Worm (Caenorhabditis elegans): ENCODE measurements around the gene col-187.

The col-187 gene

ce11 chrX:16072595-16072994 is at the start of gene col-187:
Gene col-187 (plus strand): TSS chrX:16072895.
- no peak for TF ChIP-seq dsc-1 (tag; optimal IDR thresholded peaks at IDR 0.05)
- TF ChIP-seq nhr-47 (tag; optimal IDR thresholded peaks at IDR 0.05), result no peak
- TF ChIP-seq fkh-10 (GFP tag; optimal IDR thresholded peaks at IDR 0.05), result no peak
- no peak for TF ChIP-seq efl-1 (optimal IDR thresholded peaks at IDR 0.05)
- no peak for TF ChIP-seq efl-1 (GFP tag; optimal IDR thresholded peaks at IDR 0.05 in 1 of 2)

- no peak for TF ChIP-seq lir-3 (tag; optimal IDR thresholded peaks at IDR 0.05; ENCODE audit: poor library complexity)
- TF ChIP-seq nhr-71 (tag; optimal IDR thresholded peaks at IDR 0.05), result peak; percentile 76
- TF ChIP-seq fkh-4 (tag; optimal IDR thresholded peaks at IDR 0.05; ENCODE audit: borderline replicate concordance), result no peak
- TF ChIP-seq ces-1 (GFP tag; optimal IDR thresholded peaks at IDR 0.05), result no peak
- TF ChIP-seq hlh-4 (tag; optimal IDR thresholded peaks at IDR 0.05), result no peak
- TF ChIP-seq ets-5 (GFP tag; IDR thresholded peaks at IDR 0.05), result no peak
- TF ChIP-seq egl-13 (tag; optimal IDR thresholded peaks at IDR 0.05), result peak; percentile 81
- no peak for TF ChIP-seq pag-3 (tag; optimal IDR thresholded peaks at IDR 0.05; ENCODE audit: borderline replicate concordance, insufficient read depth)
- peak in 1 of 2 experiments; percentile 49 for TF ChIP-seq mdl-1 (tag; optimal IDR thresholded peaks at IDR 0.05)
- TF ChIP-seq nhr-20 (tag; optimal IDR thresholded peaks at IDR 0.05), result peak; percentile 64
- TF ChIP-seq fos-1 (tag; optimal IDR thresholded peaks at IDR 0.05), result no peak
- peak; percentile 58 for TF ChIP-seq swsn-7 (tag; optimal IDR thresholded peaks at IDR 0.05)
- peak; percentile 71 for TF ChIP-seq snu-23 (GFP tag; optimal IDR thresholded peaks at IDR 0.05)
- TF ChIP-seq fkh-10 (GFP tag; optimal IDR thresholded peaks at IDR 0.05), result peak; percentile 79
- TF ChIP-seq lin-14 (GFP tag; optimal IDR thresholded peaks at IDR 0.05), result peak; percentile 92
- TF ChIP-seq dsc-1 (tag; optimal IDR thresholded peaks at IDR 0.05), result peak; percentile 65
- peak; percentile 67 for TF ChIP-seq jun-1 (tag; optimal IDR thresholded peaks at IDR 0.05)
- no peak for TF ChIP-seq ceh-63 (GFP tag; optimal IDR thresholded peaks at IDR 0.05)
- TF ChIP-seq ceh-82 (tag; optimal IDR thresholded peaks at IDR 0.05), result peak; percentile 28 to 83 (median 44)
- peak; percentile 71 for TF ChIP-seq nhr-47 (tag; optimal IDR thresholded peaks at IDR 0.05)
- peak; percentile 0 to 62 for TF ChIP-seq lsy-2 (tag; optimal IDR thresholded peaks at IDR 0.05)
- peak; percentile 24 for TF ChIP-seq nhr-85 (tag)
- TF ChIP-seq lin-35 (GFP tag; optimal IDR thresholded peaks at IDR 0.05), result peak; percentile 32 to 37
- peak; percentile 10 to 12 for TF ChIP-seq efl-1 (optimal IDR thresholded peaks at IDR 0.05)
- TF ChIP-seq efl-1 (GFP tag; optimal IDR thresholded peaks at IDR 0.05 in 1 of 2), result no peak
- peak; percentile 65 for TF ChIP-seq nhr-77 (tag; optimal IDR thresholded peaks at IDR 0.05)
- no peak for TF ChIP-seq unc-30 (tag; optimal IDR thresholded peaks at IDR 0.05)
- no peak for TF ChIP-seq sox-4 (tag; optimal IDR thresholded peaks at IDR 0.05)
- no peak for TF ChIP-seq pax-3 (tag; optimal IDR thresholded peaks at IDR 0.05)
- TF ChIP-seq grh-1 (GFP tag; IDR thresholded peaks at IDR 0.05), result no peak
- peak; percentile 73 for TF ChIP-seq elt-2 (tag; optimal IDR thresholded peaks at IDR 0.05)
- TF ChIP-seq alr-1 (tag; optimal IDR thresholded peaks at IDR 0.05; ENCODE audit: borderline replicate concordance), result no peak
- TF ChIP-seq dpl-1 (GFP tag; optimal IDR thresholded peaks at IDR 0.05), result peak in 1 of 3 experiments; percentile 9
- TF ChIP-seq ceh-88 (GFP tag; IDR thresholded peaks at IDR 0.05), result no peak
- TF ChIP-seq mab-9 (GFP tag; IDR thresholded peaks at IDR 0.05), result no peak
- TF ChIP-seq lin-39 (tag; optimal IDR thresholded peaks at IDR 0.05), result no peak
- TF ChIP-seq C34B4.2 (tag; optimal IDR thresholded peaks at IDR 0.05), result no peak
- no peak for TF ChIP-seq nhr-11 (tag; optimal IDR thresholded peaks at IDR 0.05)
- no peak for TF ChIP-seq hpl-2 (GFP tag; optimal IDR thresholded peaks at IDR 0.05)
- TF ChIP-seq nhr-19 (GFP tag; conservative IDR thresholded peaks at IDR 0.05), result peak; percentile 41
- TF ChIP-seq zip-4 (GFP tag; optimal IDR thresholded peaks at IDR 0.05), result no peak
- TF ChIP-seq ztf-11 (tag; optimal IDR thresholded peaks at IDR 0.05), result no peak
- TF ChIP-seq isw-1 (GFP tag; IDR thresholded peaks at IDR 0.05), result no peak
- TF ChIP-seq ama-1 (optimal IDR thresholded peaks at IDR 0.05), result no peak
- peak; percentile 72 for TF ChIP-seq rnt-1 (tag; optimal IDR thresholded peaks at IDR 0.05)
- TF ChIP-seq snpc-4 (tag; optimal IDR thresholded peaks at IDR 0.05), result peak; percentile 64
- TF ChIP-seq nhr-84 (tag; optimal IDR thresholded peaks at IDR 0.05), result no peak
- no peak for TF ChIP-seq sptf-1 (tag; optimal IDR thresholded peaks at IDR 0.05)
- peak; percentile 20 for TF ChIP-seq unc-86 (tag; optimal IDR thresholded peaks at IDR 0.05)
- no peak for TF ChIP-seq lin-13 (GFP tag; optimal IDR thresholded peaks at IDR 0.05)
Measured at ce11 chrX:16024558-16024957, 48.1 kb upstream of the col-187 start.

Data from whole organism, L1 larva.